Fruit fly (Drosophila melanogaster): ENCODE data around the gene Jhbp15.

DNA sequence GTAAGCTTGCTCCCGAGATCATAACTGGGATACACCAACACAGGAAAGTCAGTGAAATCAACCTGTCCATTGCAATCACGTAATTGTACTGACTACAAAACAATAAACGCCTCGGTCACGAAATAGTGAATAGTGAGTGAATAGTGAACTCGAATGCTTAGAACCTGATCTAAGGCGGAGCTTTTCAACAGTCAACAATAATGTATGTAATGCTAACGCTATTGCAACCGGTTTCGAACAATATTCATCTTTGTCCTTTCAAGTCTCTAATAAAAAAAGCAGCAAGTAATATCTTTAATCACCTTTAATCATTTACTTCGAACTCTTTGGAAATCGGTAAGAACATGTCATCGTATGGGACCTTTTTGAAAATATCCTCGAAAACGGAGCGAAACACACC is 5.0 kb downstream of the Jhbp15 start, which contains the start of gene CG31189:
- no peak for TF ChIP-seq h (GFP tag; optimal IDR thresholded peaks at IDR 0.05)
- no peak for TF ChIP-seq Hnf4 (GFP tag; optimal IDR thresholded peaks at IDR 0.05)
- no peak for TF ChIP-seq pan (optimal IDR thresholded peaks at IDR 0.05)

Data from whole organism, wandering third instar larva.